Worm (Caenorhabditis elegans): ENCODE measurements around the gene ZK105.11.
A peak's percentile ranks its signal among the peaks of the same experiment; 100 is the strongest.

The ZK105.11 gene

DNA sequence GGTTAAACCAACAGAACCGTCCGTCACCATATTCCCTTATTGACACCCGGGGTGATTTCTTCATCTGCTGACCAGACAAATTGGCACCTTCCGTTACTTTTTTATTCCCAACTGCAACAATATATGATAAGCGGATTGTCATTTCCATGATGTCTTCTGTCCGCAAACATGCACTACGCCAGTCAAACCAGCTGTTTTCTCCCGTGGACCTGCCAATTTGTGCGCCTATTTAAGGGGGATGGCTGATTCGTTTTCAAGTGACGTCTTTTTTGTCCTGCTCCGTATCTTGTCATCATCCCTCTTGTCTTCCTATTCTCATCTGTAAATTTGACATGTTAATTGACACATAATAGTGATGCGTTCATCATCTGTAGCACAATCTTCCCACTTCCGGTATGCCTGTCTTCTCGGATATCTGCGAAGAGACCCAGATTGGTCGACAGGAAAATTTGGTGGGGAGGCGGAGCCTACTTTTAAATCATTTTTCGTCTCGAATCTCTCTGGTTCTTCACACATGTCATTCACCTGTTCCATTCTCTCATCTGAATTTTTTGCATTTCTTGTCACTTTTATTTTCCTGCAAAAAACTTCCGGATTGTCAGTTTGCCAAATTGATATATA is 39.7 kb upstream of the ZK105.11 start:
- TF ChIP-seq tra-1 (GFP tag; IDR thresholded peaks at IDR 0.05) (peak; percentile 87; the same call in 1 of the 2 replicates), lin-1 (GFP tag; IDR thresholded peaks at IDR 0.05) (peak; percentile 29; the same call in 1 of the 2 replicates), unc-62 (GFP tag; optimal IDR thresholded peaks at IDR 0.05 in 1 of 2) (peak in 1 of 2 experiments; percentile 52), unc-62 (tag; optimal IDR thresholded peaks at IDR 0.05) (no peak), dmd-6 (GFP tag; IDR thresholded peaks at IDR 0.05) (peak; percentile 94), lin-29 (GFP tag; IDR thresholded peaks at IDR 0.05) (no peak), hlh-11 (tag; optimal IDR thresholded peaks at IDR 0.05) (peak; percentile 17), nhr-48 (tag; optimal IDR thresholded peaks at IDR 0.05) (peak; percentile 61), mdt-29 (GFP tag; IDR thresholded peaks at IDR 0.05) (peak; percentile 33; the same call in 1 of the 2 replicates), aha-1 (tag) (no peak)

DNA sequence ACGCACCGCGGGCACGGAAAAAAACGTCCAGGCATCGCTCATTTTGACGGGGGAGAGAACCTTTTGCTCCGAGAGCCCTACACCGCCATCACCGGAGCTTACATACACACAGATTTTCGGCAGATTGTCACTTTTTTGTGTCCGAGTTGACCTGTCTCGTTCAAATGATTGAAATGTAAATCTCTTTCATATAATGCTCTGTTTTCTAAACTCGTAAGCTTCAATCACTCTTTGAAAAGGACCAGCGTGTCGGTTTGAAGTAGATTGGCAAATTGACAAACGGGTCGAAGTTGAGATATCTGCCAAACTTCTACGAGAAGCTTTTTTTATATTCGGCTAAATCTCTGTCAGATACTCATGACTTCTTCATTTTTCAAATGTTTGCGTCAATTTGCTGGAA is 38.7 kb upstream of the ZK105.11 start:
- peak in 1 of 2 experiments; percentile 97 for TF ChIP-seq unc-62 (GFP tag; optimal IDR thresholded peaks at IDR 0.05 in 1 of 2)
- no peak for TF ChIP-seq unc-62 (tag; optimal IDR thresholded peaks at IDR 0.05)
- TF ChIP-seq jun-1 (tag; optimal IDR thresholded peaks at IDR 0.05) = no peak
- no peak for TF ChIP-seq nhr-111 (GFP tag; optimal IDR thresholded peaks at IDR 0.05)
- no peak for TF ChIP-seq ZK546.5 (tag; optimal IDR thresholded peaks at IDR 0.05)

DNA sequence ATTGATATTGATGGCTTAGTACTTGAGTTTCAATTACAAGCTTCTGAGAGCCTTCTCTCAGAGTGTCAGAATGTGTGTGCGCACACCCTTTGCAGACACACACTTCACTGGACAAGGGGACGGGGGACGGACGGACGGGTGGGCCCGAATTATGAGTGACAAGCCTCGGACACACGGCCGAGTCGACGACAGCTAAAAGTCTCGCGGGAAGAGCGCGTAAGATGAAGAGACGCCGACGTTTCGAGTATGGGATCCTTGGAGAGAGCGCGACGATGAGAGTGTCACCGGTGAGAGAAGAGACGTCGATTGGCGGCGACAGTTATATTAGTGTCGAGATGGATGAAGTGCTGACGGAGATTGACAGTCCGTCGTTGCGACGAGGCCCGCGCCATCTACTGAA is 37.5 kb upstream of the ZK105.11 start:
- TF ChIP-seq dmd-6 (GFP tag; IDR thresholded peaks at IDR 0.05) = peak; percentile 63
- peak; percentile 29 for TF ChIP-seq mxl-3 (GFP tag; optimal IDR thresholded peaks at IDR 0.05)
- peak; percentile 12 for TF ChIP-seq hlh-11 (tag; optimal IDR thresholded peaks at IDR 0.05)
- no peak for TF ChIP-seq hif-1 (tag; optimal IDR thresholded peaks at IDR 0.05)
- 0 out of 2 replicates have a peak, but pooled peaks have one; percentile 59 for TF ChIP-seq tra-1 (GFP tag; IDR thresholded peaks at IDR 0.05)
- TF ChIP-seq vab-7 (GFP tag; IDR thresholded peaks at IDR 0.05) = 0 out of 2 replicates have a peak, but pooled peaks have one; percentile 5
- 0 out of 2 replicates have a peak, but pooled peaks have one; percentile 26 for TF ChIP-seq ceh-20 (GFP tag; IDR thresholded peaks at IDR 0.05)
- peak; percentile 73 for TF ChIP-seq set-16 (GFP tag; IDR thresholded peaks at IDR 0.05)
- TF ChIP-seq nhr-25 (tag; optimal IDR thresholded peaks at IDR 0.05; ENCODE audit: borderline replicate concordance, insufficient read depth) = no peak
- 0 out of 2 replicates have a peak, but pooled peaks have one; percentile 17 for TF ChIP-seq ctbp-1 (GFP tag; IDR thresholded peaks at IDR 0.05)
- 0 out of 2 replicates have a peak, but pooled peaks have one; percentile 39 for TF ChIP-seq egl-43 (GFP tag; IDR thresholded peaks at IDR 0.05)
- no peak for TF ChIP-seq ceh-44 (GFP tag; IDR thresholded peaks at IDR 0.05)
- peak in 1 of 2 experiments; percentile 93 for TF ChIP-seq unc-62 (GFP tag; optimal IDR thresholded peaks at IDR 0.05 in 1 of 2)
- TF ChIP-seq unc-62 (tag; optimal IDR thresholded peaks at IDR 0.05) = no peak
- 0 out of 2 replicates have a peak, but pooled peaks have one; percentile 16 for TF ChIP-seq hmg-1.1 (GFP tag; IDR thresholded peaks at IDR 0.05)

DNA sequence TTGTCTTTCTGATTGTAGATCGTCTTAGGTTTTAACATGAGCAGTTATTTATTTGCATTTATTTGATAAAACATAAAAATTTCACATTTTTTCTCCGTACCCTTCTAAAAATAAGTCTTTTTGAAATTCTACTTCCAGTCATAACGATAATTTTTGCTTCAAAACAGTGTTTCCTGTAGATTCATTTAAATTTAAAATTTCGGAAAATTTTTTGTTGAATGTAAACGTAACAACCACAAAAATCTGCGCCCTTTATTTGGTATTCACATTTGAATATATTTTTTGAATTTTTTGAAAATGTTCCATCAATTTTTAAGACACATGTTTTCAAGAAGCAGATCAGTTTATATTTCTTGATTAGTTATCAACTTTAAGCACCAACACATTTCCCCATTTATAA is 37.0 kb upstream of the ZK105.11 start:
- no peak for TF ChIP-seq F37D6.2 (tag; optimal IDR thresholded peaks at IDR 0.05)
- TF ChIP-seq aha-1 (tag) = peak; percentile 92
- no peak for TF ChIP-seq snpc-4 (tag; optimal IDR thresholded peaks at IDR 0.05)
- no peak for TF ChIP-seq nhr-28 (tag; optimal IDR thresholded peaks at IDR 0.05)
- no peak for TF ChIP-seq ztf-11 (tag; optimal IDR thresholded peaks at IDR 0.05)
- no peak for TF ChIP-seq ceh-20 (GFP tag; IDR thresholded peaks at IDR 0.05)
- TF ChIP-seq madf-5 (GFP tag; IDR thresholded peaks at IDR 0.05) = no peak
- TF ChIP-seq nhr-111 (GFP tag; optimal IDR thresholded peaks at IDR 0.05) = no peak

DNA sequence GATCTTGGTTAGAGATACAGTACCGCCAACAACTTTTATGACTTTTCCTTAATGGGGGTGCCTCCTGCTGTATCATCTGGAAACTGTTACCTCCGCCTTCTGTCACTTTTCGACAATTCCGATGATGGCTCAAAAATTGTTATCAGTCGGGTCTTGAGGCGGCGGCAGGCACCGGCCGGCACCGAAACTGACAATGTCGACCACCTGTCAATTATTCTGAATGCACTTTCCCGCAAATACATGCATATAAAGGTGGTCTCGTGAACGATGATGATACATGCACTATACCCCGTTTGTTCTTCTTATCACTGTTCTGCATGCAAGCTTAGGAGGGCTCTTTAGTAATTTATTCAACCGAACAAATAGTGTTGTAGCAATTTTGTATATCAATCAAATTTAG is 35.6 kb upstream of the ZK105.11 start:
- TF ChIP-seq pha-4 (GFP tag; IDR thresholded peaks at IDR 0.05) (peak; percentile 83), pha-4 (tag; optimal IDR thresholded peaks at IDR 0.05) (no peak), nhr-28 (tag; optimal IDR thresholded peaks at IDR 0.05) (peak; percentile 75), hmg-1.1 (GFP tag; IDR thresholded peaks at IDR 0.05) (no peak), snpc-4 (tag; optimal IDR thresholded peaks at IDR 0.05) (no peak), F26F4.8 (GFP tag; conservative IDR thresholded peaks at IDR 0.05) (no peak), F10B5.3 (tag; optimal IDR thresholded peaks at IDR 0.05) (no peak), Y105C5A.15 (GFP tag; IDR thresholded peaks at IDR 0.05) (no peak), zip-2 (tag; optimal IDR thresholded peaks at IDR 0.05) (no peak), nhr-111 (GFP tag; optimal IDR thresholded peaks at IDR 0.05) (no peak), dmd-6 (GFP tag; IDR thresholded peaks at IDR 0.05) (peak; percentile 99), hlh-30 (tag; optimal IDR thresholded peaks at IDR 0.05; ENCODE audit: insufficient read depth) (peak; percentile 58), nhr-25 (tag; optimal IDR thresholded peaks at IDR 0.05; ENCODE audit: borderline replicate concordance, insufficient read depth) (no peak), php-3 (GFP tag; IDR thresholded peaks at IDR 0.05) (peak; percentile 93), unc-130 (GFP tag; optimal IDR thresholded peaks at IDR 0.05) (no peak), ceh-28 (tag; optimal IDR thresholded peaks at IDR 0.05) (no peak), duxl-1 (tag; optimal IDR thresholded peaks at IDR 0.05; ENCODE audit: poor library complexity) (peak; percentile 15), daf-8 (GFP tag; IDR thresholded peaks at IDR 0.05) (no peak), zip-11 (GFP tag; IDR thresholded peaks at IDR 0.05) (no peak)
